Worm (Caenorhabditis elegans): ENCODE measurements around the gene ZK105.13.

ZK105.13 gene

DNA sequence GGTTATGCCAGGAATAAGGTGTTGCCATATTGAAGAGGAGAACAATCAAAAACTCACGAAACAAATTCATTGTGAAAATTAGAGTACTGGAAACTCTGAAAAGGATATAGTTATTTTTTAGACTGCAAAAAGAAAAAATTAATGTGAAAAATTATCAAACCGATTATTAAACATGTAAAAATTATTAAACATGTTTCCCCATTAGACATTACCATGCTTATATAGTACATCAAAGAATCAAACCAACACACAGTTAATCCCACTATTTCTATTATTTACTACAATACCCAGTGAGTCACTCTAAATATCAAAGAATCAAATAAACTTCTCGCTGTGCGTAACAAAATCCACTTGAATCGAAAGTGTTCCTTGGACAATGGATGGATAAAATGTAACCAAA is at the start of gene ZK105.13:
ZK105.13 (minus strand) TSS at position 101 of the 400 bp plus-strand sequence.
- TF ChIP-seq flt-1 (GFP tag; IDR thresholded peaks at IDR 0.05): no peak
- TF ChIP-seq ztf-29 (GFP tag; IDR thresholded peaks at IDR 0.05): no peak
- no peak for TF ChIP-seq ztf-23 (GFP tag; IDR thresholded peaks at IDR 0.05)
- TF ChIP-seq klf-2 (GFP tag; conservative IDR thresholded peaks at IDR 0.05): no peak
- no peak for TF ChIP-seq tab-1 (GFP tag; IDR thresholded peaks at IDR 0.05)
- TF ChIP-seq med-1 (GFP tag; optimal IDR thresholded peaks at IDR 0.05; ENCODE audit: insufficient read depth): no peak
- no peak for TF ChIP-seq cog-1 (tag; optimal IDR thresholded peaks at IDR 0.05)
- TF ChIP-seq T22C8.4 (GFP tag; IDR thresholded peaks at IDR 0.05): no peak

DNA sequence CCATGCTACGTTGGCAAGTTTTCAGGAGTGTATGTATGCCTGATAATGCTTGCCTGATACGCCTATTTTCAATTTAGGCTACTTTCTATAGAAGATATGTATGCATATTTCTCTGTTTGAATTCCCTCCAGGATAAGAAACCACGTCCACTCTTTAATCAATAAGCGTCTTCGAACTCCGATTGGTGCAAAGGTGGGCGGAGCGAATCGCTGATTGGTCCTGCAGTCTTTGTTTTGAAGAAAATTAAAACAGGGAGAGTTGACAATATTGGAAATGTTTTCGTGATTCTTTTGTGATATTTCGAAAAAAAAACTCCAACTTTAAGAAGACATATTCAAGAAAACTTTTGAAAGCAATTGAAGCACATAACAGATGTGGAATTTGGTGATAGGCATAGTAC is 48.9 kb upstream of the ZK105.13 start:
- no peak for TF ChIP-seq med-1 (GFP tag; optimal IDR thresholded peaks at IDR 0.05; ENCODE audit: insufficient read depth)
- TF ChIP-seq flt-1 (GFP tag; IDR thresholded peaks at IDR 0.05): no peak
- TF ChIP-seq ref-1 (GFP tag; conservative IDR thresholded peaks at IDR 0.05): no peak
- TF ChIP-seq ztf-29 (GFP tag; IDR thresholded peaks at IDR 0.05): no peak
- no peak for TF ChIP-seq T22C8.4 (GFP tag; IDR thresholded peaks at IDR 0.05)
- no peak for TF ChIP-seq ztf-23 (GFP tag; IDR thresholded peaks at IDR 0.05)
- TF ChIP-seq cog-1 (tag; optimal IDR thresholded peaks at IDR 0.05): no peak
- TF ChIP-seq tab-1 (GFP tag; IDR thresholded peaks at IDR 0.05): no peak
- no peak for TF ChIP-seq klf-2 (GFP tag; conservative IDR thresholded peaks at IDR 0.05)

DNA sequence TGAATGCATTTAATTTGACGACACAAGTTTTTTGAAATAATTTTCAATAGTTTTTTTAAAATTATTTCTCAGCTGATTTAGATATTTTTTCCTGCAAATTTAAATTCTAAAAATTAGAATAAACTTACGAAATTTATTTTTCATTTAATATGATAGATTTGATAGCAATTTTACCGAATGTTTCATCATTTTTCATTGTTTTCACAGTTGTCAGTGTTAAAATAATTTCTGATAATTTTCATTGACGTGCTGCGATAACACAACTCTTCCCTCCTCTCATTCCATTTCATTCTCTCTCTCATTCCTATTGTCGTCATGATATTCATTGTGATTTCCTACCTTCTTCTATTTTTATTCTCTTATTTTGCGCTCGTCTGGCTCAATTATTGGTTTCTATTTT is 47.2 kb upstream of the ZK105.13 start, which contains the start of gene hint-3:
hint-3 (plus strand) TSS at position 301 of the 400 bp plus-strand sequence.
- TF ChIP-seq med-1 (GFP tag; optimal IDR thresholded peaks at IDR 0.05; ENCODE audit: insufficient read depth): no peak

ce11 chrV:7759270-7759669 is 46.3 kb upstream of the ZK105.13 start:
- no peak for TF ChIP-seq ref-1 (GFP tag; conservative IDR thresholded peaks at IDR 0.05)
- TF ChIP-seq T22C8.4 (GFP tag; IDR thresholded peaks at IDR 0.05): no peak
- no peak for TF ChIP-seq med-1 (GFP tag; optimal IDR thresholded peaks at IDR 0.05; ENCODE audit: insufficient read depth)

DNA sequence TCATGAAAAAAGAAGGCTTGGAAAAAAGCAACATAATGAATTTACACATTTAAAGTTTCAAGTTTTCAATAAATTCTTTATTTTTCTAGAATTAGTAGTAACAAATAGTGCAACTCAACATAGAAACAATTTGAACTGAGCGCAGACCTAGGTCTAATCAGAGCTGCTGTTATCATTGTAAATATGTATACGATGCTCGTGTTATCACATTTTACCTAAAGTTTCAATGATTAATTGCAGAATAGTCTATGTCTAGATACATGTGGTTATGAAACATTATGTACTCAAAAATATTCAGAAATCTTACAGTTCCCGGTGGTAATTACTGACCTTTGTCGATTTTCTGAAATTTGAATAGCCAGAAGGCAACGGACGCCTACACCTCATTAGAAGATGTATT is 43.0 kb upstream of the ZK105.13 start:
- TF ChIP-seq T22C8.4 (GFP tag; IDR thresholded peaks at IDR 0.05) (no peak), klf-2 (GFP tag; conservative IDR thresholded peaks at IDR 0.05) (no peak), tab-1 (GFP tag; IDR thresholded peaks at IDR 0.05) (no peak), ztf-23 (GFP tag; IDR thresholded peaks at IDR 0.05) (no peak), cog-1 (tag; optimal IDR thresholded peaks at IDR 0.05) (no peak), flt-1 (GFP tag; IDR thresholded peaks at IDR 0.05) (no peak), med-1 (GFP tag; optimal IDR thresholded peaks at IDR 0.05; ENCODE audit: insufficient read depth) (no peak), ztf-29 (GFP tag; IDR thresholded peaks at IDR 0.05) (no peak), ref-1 (GFP tag; conservative IDR thresholded peaks at IDR 0.05) (no peak)

- no peak for TF ChIP-seq tab-1 (GFP tag; IDR thresholded peaks at IDR 0.05)
- no peak for TF ChIP-seq ref-1 (GFP tag; conservative IDR thresholded peaks at IDR 0.05)
- no peak for TF ChIP-seq med-1 (GFP tag; optimal IDR thresholded peaks at IDR 0.05; ENCODE audit: insufficient read depth)
- no peak for TF ChIP-seq flt-1 (GFP tag; IDR thresholded peaks at IDR 0.05)
- TF ChIP-seq ztf-23 (GFP tag; IDR thresholded peaks at IDR 0.05): no peak
- no peak for TF ChIP-seq ztf-29 (GFP tag; IDR thresholded peaks at IDR 0.05)
- no peak for TF ChIP-seq T22C8.4 (GFP tag; IDR thresholded peaks at IDR 0.05)
- TF ChIP-seq klf-2 (GFP tag; conservative IDR thresholded peaks at IDR 0.05): no peak
- no peak for TF ChIP-seq cog-1 (tag; optimal IDR thresholded peaks at IDR 0.05)
Observed at ce11 chrV:7754557-7754956, 41.6 kb upstream of the ZK105.13 start, which contains the start of gene T05B11.4. TSS of gene T05B11.4 (minus strand) at chrV:7754657.

- TF ChIP-seq T22C8.4 (GFP tag; IDR thresholded peaks at IDR 0.05) (no peak), ref-1 (GFP tag; conservative IDR thresholded peaks at IDR 0.05) (no peak), cog-1 (tag; optimal IDR thresholded peaks at IDR 0.05) (no peak), tab-1 (GFP tag; IDR thresholded peaks at IDR 0.05) (no peak), ztf-29 (GFP tag; IDR thresholded peaks at IDR 0.05) (no peak), flt-1 (GFP tag; IDR thresholded peaks at IDR 0.05) (no peak), ztf-23 (GFP tag; IDR thresholded peaks at IDR 0.05) (no peak), med-1 (GFP tag; optimal IDR thresholded peaks at IDR 0.05; ENCODE audit: insufficient read depth) (no peak), klf-2 (GFP tag; conservative IDR thresholded peaks at IDR 0.05) (no peak)
Observed at ce11 chrV:7749708-7750107, 36.7 kb upstream of the ZK105.13 start.

DNA sequence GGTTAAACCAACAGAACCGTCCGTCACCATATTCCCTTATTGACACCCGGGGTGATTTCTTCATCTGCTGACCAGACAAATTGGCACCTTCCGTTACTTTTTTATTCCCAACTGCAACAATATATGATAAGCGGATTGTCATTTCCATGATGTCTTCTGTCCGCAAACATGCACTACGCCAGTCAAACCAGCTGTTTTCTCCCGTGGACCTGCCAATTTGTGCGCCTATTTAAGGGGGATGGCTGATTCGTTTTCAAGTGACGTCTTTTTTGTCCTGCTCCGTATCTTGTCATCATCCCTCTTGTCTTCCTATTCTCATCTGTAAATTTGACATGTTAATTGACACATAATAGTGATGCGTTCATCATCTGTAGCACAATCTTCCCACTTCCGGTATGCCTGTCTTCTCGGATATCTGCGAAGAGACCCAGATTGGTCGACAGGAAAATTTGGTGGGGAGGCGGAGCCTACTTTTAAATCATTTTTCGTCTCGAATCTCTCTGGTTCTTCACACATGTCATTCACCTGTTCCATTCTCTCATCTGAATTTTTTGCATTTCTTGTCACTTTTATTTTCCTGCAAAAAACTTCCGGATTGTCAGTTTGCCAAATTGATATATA is 35.1 kb upstream of the ZK105.13 start:
- peak; percentile 31; the same call in 1 of the 2 replicates for TF ChIP-seq flt-1 (GFP tag; IDR thresholded peaks at IDR 0.05)
- TF ChIP-seq klf-2 (GFP tag; conservative IDR thresholded peaks at IDR 0.05): no peak

ce11 chrV:7747132-7747531 is 34.2 kb upstream of the ZK105.13 start:
- TF ChIP-seq klf-2 (GFP tag; conservative IDR thresholded peaks at IDR 0.05) (no peak), tab-1 (GFP tag; IDR thresholded peaks at IDR 0.05) (no peak), med-1 (GFP tag; optimal IDR thresholded peaks at IDR 0.05; ENCODE audit: insufficient read depth) (no peak), ref-1 (GFP tag; conservative IDR thresholded peaks at IDR 0.05) (no peak), cog-1 (tag; optimal IDR thresholded peaks at IDR 0.05) (no peak), ztf-23 (GFP tag; IDR thresholded peaks at IDR 0.05) (no peak)

DNA sequence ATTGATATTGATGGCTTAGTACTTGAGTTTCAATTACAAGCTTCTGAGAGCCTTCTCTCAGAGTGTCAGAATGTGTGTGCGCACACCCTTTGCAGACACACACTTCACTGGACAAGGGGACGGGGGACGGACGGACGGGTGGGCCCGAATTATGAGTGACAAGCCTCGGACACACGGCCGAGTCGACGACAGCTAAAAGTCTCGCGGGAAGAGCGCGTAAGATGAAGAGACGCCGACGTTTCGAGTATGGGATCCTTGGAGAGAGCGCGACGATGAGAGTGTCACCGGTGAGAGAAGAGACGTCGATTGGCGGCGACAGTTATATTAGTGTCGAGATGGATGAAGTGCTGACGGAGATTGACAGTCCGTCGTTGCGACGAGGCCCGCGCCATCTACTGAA is 32.9 kb upstream of the ZK105.13 start:
- TF ChIP-seq flt-1 (GFP tag; IDR thresholded peaks at IDR 0.05) (0 out of 2 replicates have a peak, but pooled peaks have one; percentile 14), T22C8.4 (GFP tag; IDR thresholded peaks at IDR 0.05) (no peak), ztf-29 (GFP tag; IDR thresholded peaks at IDR 0.05) (peak; percentile 28; the same call in 1 of the 2 replicates), cog-1 (tag; optimal IDR thresholded peaks at IDR 0.05) (peak; percentile 51), ref-1 (GFP tag; conservative IDR thresholded peaks at IDR 0.05) (no peak), klf-2 (GFP tag; conservative IDR thresholded peaks at IDR 0.05) (no peak)
